ENCODE assay signal across 4 worm cellular contexts in genomic region chrX:14746948-14747347, ce11.
TF ChIP-seq lines count a peak whose summit lies in the region.

Gene C05G5.2 (plus strand): TSS chrX:14747303.

TF ChIP-seq in whole organism, L2 larva, 48 proteins besides CTCF, POLR2A, EP300 and RAD21 (continues in another document):
- TF ChIP-seq nhr-11 (tag; optimal IDR thresholded peaks at IDR 0.05; lab: Kevin White, UChicago) (no peak), R02D3.7 (tag; optimal IDR thresholded peaks at IDR 0.05; lab: Kevin White, UChicago) (no peak), unc-62 (GFP tag; optimal IDR thresholded peaks at IDR 0.05; lab: Kevin White, UChicago) (no peak), ama-1 (optimal IDR thresholded peaks at IDR 0.05; lab: Kevin White, UChicago) (no peak), unc-55 (GFP tag; optimal IDR thresholded peaks at IDR 0.05; lab: Kevin White, UChicago) (peak; percentile 96), skn-1 (tag; optimal IDR thresholded peaks at IDR 0.05; lab: Kevin White, UChicago) (peak; percentile 45), dmd-4 (tag; optimal IDR thresholded peaks at IDR 0.05; lab: Kevin White, UChicago) (no peak), nhr-237 (tag; optimal IDR thresholded peaks at IDR 0.05; lab: Kevin White, UChicago) (no peak), lsy-2 (tag; optimal IDR thresholded peaks at IDR 0.05; lab: Kevin White, UChicago) (peak; percentile 73 to 92), elt-1 (tag; optimal IDR thresholded peaks at IDR 0.05; lab: Kevin White, UChicago) (no peak), zag-1 (tag; optimal IDR thresholded peaks at IDR 0.05; lab: Kevin White, UChicago) (peak; percentile 84), lin-13 (GFP tag; optimal IDR thresholded peaks at IDR 0.05; lab: Kevin White, UChicago) (peak; percentile 82), ceh-16 (tag; optimal IDR thresholded peaks at IDR 0.05; lab: Kevin White, UChicago) (peak; percentile 46), Y55F3AM.14 (GFP tag; optimal IDR thresholded peaks at IDR 0.05; lab: Kevin White, UChicago) (peak; percentile 26), ztf-4 (tag; optimal IDR thresholded peaks at IDR 0.05; lab: Kevin White, UChicago) (peak; percentile 57), C34F6.9 (tag; optimal IDR thresholded peaks at IDR 0.05; lab: Kevin White, UChicago) (peak; percentile 89), sma-3 (GFP tag; optimal IDR thresholded peaks at IDR 0.05; lab: Kevin White, UChicago) (peak; percentile 89), nhr-21 (tag; optimal IDR thresholded peaks at IDR 0.05; lab: Kevin White, UChicago) (peak; percentile 85), lin-11 (tag; optimal IDR thresholded peaks at IDR 0.05; lab: Kevin White, UChicago) (peak; percentile 77), aly-2 (tag; optimal IDR thresholded peaks at IDR 0.05; lab: Kevin White, UChicago) (no peak), nhr-77 (tag; optimal IDR thresholded peaks at IDR 0.05; lab: Kevin White, UChicago) (no peak), sem-4 (tag; optimal IDR thresholded peaks at IDR 0.05; lab: Kevin White, UChicago) (peak; percentile 82), mdl-1 (tag; optimal IDR thresholded peaks at IDR 0.05; lab: Kevin White, UChicago) (peak in 1 of 2 experiments; percentile 81)

TF ChIP-seq in whole organism, L4 larva, 104 proteins besides CTCF, POLR2A, EP300 and RAD21 (continues in another document):
- TF ChIP-seq nhr-237 (tag; optimal IDR thresholded peaks at IDR 0.05; lab: Kevin White, UChicago) (no peak), nhr-10 (tag; optimal IDR thresholded peaks at IDR 0.05; lab: Kevin White, UChicago) (no peak), F10B5.3 (tag; optimal IDR thresholded peaks at IDR 0.05; lab: Kevin White, UChicago) (no peak), daf-12 (tag; optimal IDR thresholded peaks at IDR 0.05; lab: Kevin White, UChicago) (no peak), Y48G9A.11 (GFP tag; IDR thresholded peaks at IDR 0.05; lab: Robert Waterston, UW) (no peak), dpl-1 (GFP tag; optimal IDR thresholded peaks at IDR 0.05; lab: Kevin White, UChicago) (peak; percentile 77), fos-1 (tag; optimal IDR thresholded peaks at IDR 0.05; lab: Kevin White, UChicago) (no peak), unc-39 (tag; optimal IDR thresholded peaks at IDR 0.05; lab: Kevin White, UChicago) (no peak), ceh-82 (tag; optimal IDR thresholded peaks at IDR 0.05; lab: Kevin White, UChicago) (no peak), nhr-11 (tag; optimal IDR thresholded peaks at IDR 0.05; lab: Kevin White, UChicago) (peak; percentile 77), aly-2 (tag; optimal IDR thresholded peaks at IDR 0.05; lab: Kevin White, UChicago) (no peak), mdl-1 (tag; optimal IDR thresholded peaks at IDR 0.05; lab: Kevin White, UChicago) (peak; percentile 40 to 89), mxl-3 (GFP tag; optimal IDR thresholded peaks at IDR 0.05; lab: Kevin White, UChicago) (peak; percentile 97), lin-15B (tag; optimal IDR thresholded peaks at IDR 0.05; lab: Kevin White, UChicago) (no peak), lir-3 (tag; optimal IDR thresholded peaks at IDR 0.05; lab: Kevin White, UChicago) (no peak), tag-97 (GFP tag; IDR thresholded peaks at IDR 0.05; lab: Robert Waterston, UW) (no peak), Y105C5A.15 (GFP tag; IDR thresholded peaks at IDR 0.05; lab: Robert Waterston, UW) (no peak), daf-19 (GFP tag; conservative IDR thresholded peaks at IDR 0.05; lab: Robert Waterston, UW) (no peak), T26A8.4 (GFP tag; IDR thresholded peaks at IDR 0.05; lab: Robert Waterston, UW) (peak; percentile 57), unc-130 (GFP tag; optimal IDR thresholded peaks at IDR 0.05; lab: Kevin White, UChicago) (no peak), spr-3 (GFP tag; optimal IDR thresholded peaks at IDR 0.05; lab: Kevin White, UChicago) (no peak), nhr-76 (tag; optimal IDR thresholded peaks at IDR 0.05; lab: Kevin White, UChicago) (no peak), gei-8 (GFP tag; optimal IDR thresholded peaks at IDR 0.05; lab: Kevin White, UChicago) (no peak), mxl-2 (GFP tag; conservative IDR thresholded peaks at IDR 0.05; lab: Robert Waterston, UW) (no peak), ceh-62 (tag; optimal IDR thresholded peaks at IDR 0.05; lab: Kevin White, UChicago) (no peak), F44E2.7 (GFP tag; IDR thresholded peaks at IDR 0.05; lab: Robert Waterston, UW) (no peak)

TF ChIP-seq in whole organism, late embryonic, 69 proteins besides CTCF, POLR2A, EP300 and RAD21 (continues in another document):
- no peak for TF ChIP-seq che-1 (tag; optimal IDR thresholded peaks at IDR 0.05; lab: Kevin White, UChicago)
- no peak for TF ChIP-seq tbx-7 (tag; optimal IDR thresholded peaks at IDR 0.05; lab: Kevin White, UChicago)
- TF ChIP-seq dmd-4 (tag; optimal IDR thresholded peaks at IDR 0.05; lab: Kevin White, UChicago; ENCODE audit: borderline replicate concordance): no peak
- no peak for TF ChIP-seq lim-6 (tag; optimal IDR thresholded peaks at IDR 0.05; lab: Kevin White, UChicago)
- TF ChIP-seq elt-2 (tag; optimal IDR thresholded peaks at IDR 0.05; lab: Kevin White, UChicago): peak; percentile 89
- TF ChIP-seq ceh-22 (tag; optimal IDR thresholded peaks at IDR 0.05; lab: Kevin White, UChicago): no peak
- TF ChIP-seq mec-3 (tag; optimal IDR thresholded peaks at IDR 0.05; lab: Kevin White, UChicago; ENCODE audit: borderline replicate concordance): no peak
- TF ChIP-seq Y22D7AL.16 (tag; optimal IDR thresholded peaks at IDR 0.05; lab: Kevin White, UChicago): no peak
- TF ChIP-seq hlh-15 (tag; optimal IDR thresholded peaks at IDR 0.05; lab: Kevin White, UChicago): no peak
- no peak for TF ChIP-seq pros-1 (tag; optimal IDR thresholded peaks at IDR 0.05; lab: Kevin White, UChicago)
- TF ChIP-seq ceh-31 (tag; optimal IDR thresholded peaks at IDR 0.05; lab: Kevin White, UChicago): peak; percentile 59
- peak; percentile 32 for TF ChIP-seq C08G9.2 (tag; optimal IDR thresholded peaks at IDR 0.05; lab: Kevin White, UChicago)
- no peak for TF ChIP-seq ceh-9 (tag; optimal IDR thresholded peaks at IDR 0.05; lab: Kevin White, UChicago)
- TF ChIP-seq ceh-45 (GFP tag; IDR thresholded peaks at IDR 0.05; lab: Robert Waterston, UW): peak; percentile 57; the same call in 1 of the 2 replicates
- TF ChIP-seq dve-1 (tag; optimal IDR thresholded peaks at IDR 0.05; lab: Kevin White, UChicago): peak; percentile 46
- no peak for TF ChIP-seq ceh-6 (GFP tag; optimal IDR thresholded peaks at IDR 0.05; lab: Kevin White, UChicago)
- TF ChIP-seq ama-1 (optimal IDR thresholded peaks at IDR 0.05; lab: Kevin White, UChicago): no peak
- TF ChIP-seq unc-86 (tag; optimal IDR thresholded peaks at IDR 0.05; lab: Kevin White, UChicago): peak; percentile 18
- peak; percentile 5 for TF ChIP-seq ets-4 (tag; optimal IDR thresholded peaks at IDR 0.05; lab: Kevin White, UChicago)
- TF ChIP-seq sdc-2 (tag; optimal IDR thresholded peaks at IDR 0.05; lab: Kevin White, UChicago): peak; percentile 68
- no peak for TF ChIP-seq ceh-2 (tag; optimal IDR thresholded peaks at IDR 0.05; lab: Kevin White, UChicago)
- TF ChIP-seq pha-4 (tag; optimal IDR thresholded peaks at IDR 0.05; lab: Kevin White, UChicago): no peak
- TF ChIP-seq pha-2 (tag; optimal IDR thresholded peaks at IDR 0.05; lab: Kevin White, UChicago): peak; percentile 11
- TF ChIP-seq unc-42 (tag; optimal IDR thresholded peaks at IDR 0.05; lab: Kevin White, UChicago): peak; percentile 70
- TF ChIP-seq ceh-14 (tag; optimal IDR thresholded peaks at IDR 0.05; lab: Kevin White, UChicago): peak; percentile 65
- peak; percentile 73 for TF ChIP-seq ceh-18 (tag; optimal IDR thresholded peaks at IDR 0.05; lab: Kevin White, UChicago)

TF ChIP-seq in whole organism, mixed stage, embryonic, 35 proteins besides CTCF, POLR2A, EP300 and RAD21 (continues in another document):
- TF ChIP-seq nhr-28 (tag; optimal IDR thresholded peaks at IDR 0.05; lab: Kevin White, UChicago) (no peak), tbx-8 (GFP tag; optimal IDR thresholded peaks at IDR 0.05; lab: Kevin White, UChicago) (no peak), elt-3 (tag; optimal IDR thresholded peaks at IDR 0.05; lab: Kevin White, UChicago) (peak; percentile 56), cnd-1 (tag; optimal IDR thresholded peaks at IDR 0.05; lab: Kevin White, UChicago) (peak; percentile 49), sem-2 (GFP tag; optimal IDR thresholded peaks at IDR 0.05; lab: Kevin White, UChicago) (no peak), blmp-1 (tag; optimal IDR thresholded peaks at IDR 0.05; lab: Kevin White, UChicago) (no peak), elt-1 (tag; optimal IDR thresholded peaks at IDR 0.05; lab: Kevin White, UChicago; ENCODE audit: borderline replicate concordance, insufficient read depth) (no peak), unc-120 (tag; optimal IDR thresholded peaks at IDR 0.05; lab: Kevin White, UChicago; ENCODE audit: poor library complexity, severe bottlenecking) (peak; percentile 66), nhr-237 (tag; optimal IDR thresholded peaks at IDR 0.05; lab: Kevin White, UChicago) (peak; percentile 75), nhr-76 (tag; optimal IDR thresholded peaks at IDR 0.05; lab: Kevin White, UChicago) (no peak), unc-39 (tag; optimal IDR thresholded peaks at IDR 0.05; lab: Kevin White, UChicago) (no peak), ces-1 (GFP tag; optimal IDR thresholded peaks at IDR 0.05; lab: Kevin White, UChicago) (peak; percentile 42), zip-8 (tag; optimal IDR thresholded peaks at IDR 0.05; lab: Kevin White, UChicago) (no peak), ztf-11 (tag; optimal IDR thresholded peaks at IDR 0.05; lab: Kevin White, UChicago) (no peak), lin-13 (tag; optimal IDR thresholded peaks at IDR 0.05; lab: Kevin White, UChicago) (peak; percentile 51), mab-5 (tag; optimal IDR thresholded peaks at IDR 0.05; lab: Kevin White, UChicago) (no peak), mep-1 (tag; optimal IDR thresholded peaks at IDR 0.05; lab: Kevin White, UChicago) (peak; percentile 92), lsy-2 (tag; optimal IDR thresholded peaks at IDR 0.05; lab: Kevin White, UChicago) (peak; percentile 68), unc-62 (GFP tag; optimal IDR thresholded peaks at IDR 0.05; lab: Kevin White, UChicago) (peak; percentile 33), ceh-83 (GFP tag; optimal IDR thresholded peaks at IDR 0.05; lab: Kevin White, UChicago) (peak; percentile 16), sptf-1 (tag; optimal IDR thresholded peaks at IDR 0.05; lab: Kevin White, UChicago) (peak; percentile 36), bed-3 (GFP tag; optimal IDR thresholded peaks at IDR 0.05; lab: Kevin White, UChicago) (no peak), lin-32 (GFP tag; optimal IDR thresholded peaks at IDR 0.05; lab: Kevin White, UChicago) (no peak), ceh-43 (GFP tag; optimal IDR thresholded peaks at IDR 0.05; lab: Kevin White, UChicago) (peak; percentile 6), nhr-2 (tag; optimal IDR thresholded peaks at IDR 0.05; lab: Kevin White, UChicago) (peak; percentile 16), snpc-4 (tag; optimal IDR thresholded peaks at IDR 0.05; lab: Kevin White, UChicago) (no peak), ceh-39 (tag; optimal IDR thresholded peaks at IDR 0.05; lab: Kevin White, UChicago) (peak; percentile 39), nhr-12 (tag; optimal IDR thresholded peaks at IDR 0.05; lab: Kevin White, UChicago) (no peak), drap-1 (GFP tag; optimal IDR thresholded peaks at IDR 0.05; lab: Kevin White, UChicago) (no peak), hlh-1 (tag; optimal IDR thresholded peaks at IDR 0.05; lab: Kevin White, UChicago) (peak; percentile 12)
